Worm (Caenorhabditis elegans) whole organism, L3 larva: ENCODE results near the gene T04F8.8.

ENCODE experiments used
- R02D3.7 ChIP-seq: fragments of 150-350 bp; optimal IDR thresholded peaks from 2 replicates; lab custom pipeline; 2014; ENCODE audit warnings: missing biosample characterization, missing genetic modification characterization
- ZK546.5 ChIP-seq: sonication (generic microtip); optimal IDR thresholded peaks from 2 replicates; lab custom pipeline; 2017; ENCODE audit warnings: missing biosample characterization, missing genetic modification characterization
- ceh-16 ChIP-seq: sonication (generic microtip); optimal IDR thresholded peaks from 2 replicates; lab custom pipeline; 2017; ENCODE audit warnings: missing biosample characterization, missing genetic modification characterization
- ceh-28 ChIP-seq: fragments of 150-350 bp; optimal IDR thresholded peaks from 2 replicates; lab custom pipeline; 2014; ENCODE audit warnings: missing biosample characterization, missing genetic modification reagents, missing genetic modification characterization
- ceh-82 ChIP-seq: fragments of 150-350 bp; optimal IDR thresholded peaks from 2 replicates; lab custom pipeline; 2014; ENCODE audit warnings: missing biosample characterization, missing genetic modification characterization
- ceh-9 ChIP-seq: sonication (generic microtip); optimal IDR thresholded peaks from 2 replicates; lab custom pipeline; 2018; ENCODE audit warnings: missing biosample characterization, missing genetic modification characterization
- egl-5 ChIP-seq: fragments of 150-350 bp; optimal IDR thresholded peaks from 2 replicates; lab custom pipeline; 2017; ENCODE audit warnings: missing biosample characterization, missing genetic modification reagents, missing genetic modification characterization, inconsistent platforms
- elt-2 ChIP-seq: sonication (generic microtip); optimal IDR thresholded peaks from 2 replicates; lab custom pipeline; 2016; ENCODE audit warnings: missing genetic modification reagents, mild to moderate bottlenecking, missing genetic modification characterization, missing compliant biosample characterization
- elt-3 ChIP-seq, 3 experiments: fragments of 150-350 bp in 1 of 3; sonication (generic microtip) in 2 of 3; optimal IDR thresholded peaks; 2 replicates in 2 of 3; 4 replicates in 1 of 3; lab custom pipeline; 2014 to 2017; ENCODE audit warnings: missing biosample characterization in 3 of 3, missing genetic modification characterization in 3 of 3
- fkh-2 ChIP-seq: fragments of 150-350 bp; optimal IDR thresholded peaks from 2 replicates; lab custom pipeline; 2014; ENCODE audit warnings: missing biosample characterization, missing genetic modification reagents, missing genetic modification characterization
- fos-1 ChIP-seq: fragments of 150-350 bp; optimal IDR thresholded peaks from 2 replicates; lab custom pipeline; 2014; ENCODE audit warnings: missing biosample characterization, missing genetic modification characterization
- jun-1 ChIP-seq: fragments of 150-350 bp; optimal IDR thresholded peaks from 2 replicates; lab custom pipeline; 2014; ENCODE audit warnings: missing biosample characterization, missing genetic modification reagents, missing genetic modification characterization
- lin-39 ChIP-seq: fragments of 150-350 bp; optimal IDR thresholded peaks from 2 replicates; lab custom pipeline; 2018; ENCODE audit warnings: missing biosample characterization, missing genetic modification reagents, missing genetic modification characterization
- mml-1 ChIP-seq: fragments of 150-350 bp; sonication (generic microtip); optimal IDR thresholded peaks from 3 replicates; lab custom pipeline; 2014; ENCODE audit warnings: missing biosample characterization, missing genetic modification characterization
- nfya-1 ChIP-seq: sonication (generic microtip); optimal IDR thresholded peaks from 2 replicates; lab custom pipeline; 2017; ENCODE audit warnings: missing genetic modification characterization, mild to moderate bottlenecking, missing compliant biosample characterization, antibody characterized with exemption, moderate library complexity; ENCODE audit not compliant: insufficient read depth
- nhr-11 ChIP-seq: fragments of 150-350 bp; optimal IDR thresholded peaks from 2 replicates; lab custom pipeline; 2014; ENCODE audit warnings: missing biosample characterization, missing genetic modification characterization
- nhr-23 ChIP-seq: fragments of 150-350 bp; optimal IDR thresholded peaks from 2 replicates; lab custom pipeline; 2014; ENCODE audit warnings: missing biosample characterization, missing genetic modification reagents, missing genetic modification characterization
- nhr-237 ChIP-seq: fragments of 150-350 bp; optimal IDR thresholded peaks from 2 replicates; lab custom pipeline; 2014; ENCODE audit warnings: missing biosample characterization, missing genetic modification characterization
- nhr-25 ChIP-seq: sonication (generic microtip); optimal IDR thresholded peaks from 2 replicates; lab custom pipeline; 2017; ENCODE audit warnings: missing biosample characterization, missing genetic modification characterization
- nhr-43 ChIP-seq: sonication (generic microtip); optimal IDR thresholded peaks from 2 replicates; lab custom pipeline; 2016; ENCODE audit warnings: mild to moderate bottlenecking, missing genetic modification characterization, missing compliant biosample characterization; ENCODE audit not compliant: poor library complexity, severe bottlenecking
- nhr-76 ChIP-seq: fragments of 150-350 bp; sonication (generic microtip); optimal IDR thresholded peaks from 5 replicates; lab custom pipeline; 2014; ENCODE audit warnings: missing biosample characterization, missing genetic modification characterization
- nhr-77 ChIP-seq: fragments of 150-350 bp; optimal IDR thresholded peaks from 2 replicates; lab custom pipeline; 2014; ENCODE audit warnings: missing biosample characterization, missing genetic modification characterization
- pha-4 ChIP-seq: fragments of 150-350 bp; optimal IDR thresholded peaks from 2 replicates; lab custom pipeline; 2014; ENCODE audit warnings: missing biosample characterization, missing genetic modification reagents, missing genetic modification characterization
- pqm-1 ChIP-seq: fragments of 150-350 bp; optimal IDR thresholded peaks from 2 replicates; lab custom pipeline; 2017; ENCODE audit warnings: missing biosample characterization, missing genetic modification characterization, inconsistent platforms
- sea-2 ChIP-seq: fragments of 150-350 bp; sonication (generic microtip); optimal IDR thresholded peaks from 4 replicates; lab custom pipeline; 2014; ENCODE audit warnings: missing biosample characterization, missing genetic modification reagents, missing genetic modification characterization
- skn-1 ChIP-seq: fragments of 150-350 bp; optimal IDR thresholded peaks from 2 replicates; lab custom pipeline; 2014; ENCODE audit warnings: missing biosample characterization, missing genetic modification characterization
- snpc-4 ChIP-seq: fragments of 150-350 bp; optimal IDR thresholded peaks from 2 replicates; lab custom pipeline; 2014; ENCODE audit warnings: missing biosample characterization, missing genetic modification characterization
- unc-62 ChIP-seq: fragments of 150-350 bp; sonication (generic microtip); optimal IDR thresholded peaks from 4 replicates; lab custom pipeline; 2014; ENCODE audit warnings: missing biosample characterization, missing genetic modification reagents, missing genetic modification characterization
- zag-1 ChIP-seq: fragments of 150-350 bp; optimal IDR thresholded peaks from 2 replicates; lab custom pipeline; 2014; ENCODE audit warnings: missing biosample characterization, missing genetic modification characterization
- ztf-11 ChIP-seq: fragments of 150-350 bp; optimal IDR thresholded peaks from 2 replicates; lab custom pipeline; 2014; ENCODE audit warnings: missing biosample characterization, missing genetic modification characterization
- ztf-4 ChIP-seq: fragments of 150-350 bp; optimal IDR thresholded peaks from 2 replicates; lab custom pipeline; 2014; ENCODE audit warnings: missing biosample characterization, missing genetic modification characterization

T04F8.8 gene

ce11 chrX:11679211-11679977 is 32.1 kb downstream of the T04F8.8 start:
- TF ChIP-seq snpc-4 (tag; lab: Kevin White, UChicago) (no peak), lin-39 (no peak), R02D3.7 (tag; lab: Kevin White, UChicago) (no peak), elt-2 (tag; lab: Kevin White, UChicago) (peak; percentile 65), nhr-23 (no peak), pha-4 (tag; lab: Kevin White, UChicago) (peak; percentile 33), nfya-1 (tag; lab: Kevin White, UChicago) (no peak)

- TF ChIP-seq fos-1 (tag; lab: Kevin White, UChicago), result no peak
- TF ChIP-seq pqm-1, result peak; percentile 79
- TF ChIP-seq jun-1 (tag; lab: Kevin White, UChicago), result peak; percentile 15
- TF ChIP-seq nhr-77 (tag; lab: Kevin White, UChicago), result no peak
- TF ChIP-seq unc-62 (GFP tag; lab: Kevin White, UChicago), result no peak
- no peak for TF ChIP-seq nhr-11
- peak; percentile 91 for TF ChIP-seq elt-2 (tag; lab: Kevin White, UChicago)
- no peak for TF ChIP-seq nhr-43
- TF ChIP-seq nfya-1 (tag; lab: Kevin White, UChicago), result no peak
- no peak for TF ChIP-seq pha-4 (tag; lab: Kevin White, UChicago)
These were observed 33.6 kb downstream of the T04F8.8 start, which contains the start of gene T04F8.7 for ce11 chrX:11680851-11681250. T04F8.7 (minus strand) TSS chrX:11680980.

- TF ChIP-seq zag-1 (tag; lab: Kevin White, UChicago) (no peak), nhr-76 (tag; lab: Kevin White, UChicago) (no peak)
These were observed 37.0 kb downstream of the T04F8.8 start, which contains the start of gene hnd-1 for ce11 chrX:11684261-11684660. hnd-1 (plus strand) TSS chrX:11684561.

- TF ChIP-seq ztf-4 (no peak), sea-2 (GFP tag; lab: Kevin White, UChicago) (no peak), ceh-82 (no peak), lin-39 (no peak), ceh-16 (no peak), egl-5 (tag; lab: Kevin White, UChicago) (no peak), nhr-11 (no peak), nhr-23 (no peak), fkh-2 (tag; lab: Kevin White, UChicago) (no peak), ceh-9 (no peak), pqm-1 (no peak), snpc-4 (tag; lab: Kevin White, UChicago) (no peak), ZK546.5 (tag; lab: Kevin White, UChicago) (no peak), nhr-25 (tag; lab: Kevin White, UChicago) (no peak), unc-62 (GFP tag; lab: Kevin White, UChicago) (no peak), nhr-76 (tag; lab: Kevin White, UChicago) (no peak), ztf-11 (tag; lab: Kevin White, UChicago) (no peak)
These were observed 40.6 kb downstream of the T04F8.8 start, which contains the start of gene C44C10.7 for ce11 chrX:11687836-11688319. C44C10.7 (minus strand) TSS chrX:11688269.

ce11 chrX:11690014-11690591 is 42.8 kb downstream of the T04F8.8 start, which contains the start of the genes C44C10.10 and C44C10.5:
C44C10.10 (plus strand) TSS chrX:11690314.
C44C10.5 (plus strand) TSS chrX:11690541.
- TF ChIP-seq skn-1 (tag; lab: Kevin White, UChicago) (no peak), zag-1 (tag; lab: Kevin White, UChicago) (no peak), nhr-23 (no peak), nhr-237 (tag; lab: Kevin White, UChicago) (no peak), nhr-11 (no peak), elt-3 (tag; optimal IDR thresholded peaks at IDR 0.05; lab: Kevin White, UChicago) (no peak), ceh-28 (tag; lab: Kevin White, UChicago) (no peak), fkh-2 (tag; lab: Kevin White, UChicago) (no peak), ztf-4 (no peak), mml-1 (tag; lab: Kevin White, UChicago) (no peak), nhr-25 (tag; lab: Kevin White, UChicago) (no peak), pha-4 (tag; lab: Kevin White, UChicago) (no peak)
